Fruit fly (Drosophila melanogaster): ENCODE results near the gene Art6.
A peak's percentile ranks its signal among the peaks of the same experiment; 100 is the strongest.

Art6 gene

DNA sequence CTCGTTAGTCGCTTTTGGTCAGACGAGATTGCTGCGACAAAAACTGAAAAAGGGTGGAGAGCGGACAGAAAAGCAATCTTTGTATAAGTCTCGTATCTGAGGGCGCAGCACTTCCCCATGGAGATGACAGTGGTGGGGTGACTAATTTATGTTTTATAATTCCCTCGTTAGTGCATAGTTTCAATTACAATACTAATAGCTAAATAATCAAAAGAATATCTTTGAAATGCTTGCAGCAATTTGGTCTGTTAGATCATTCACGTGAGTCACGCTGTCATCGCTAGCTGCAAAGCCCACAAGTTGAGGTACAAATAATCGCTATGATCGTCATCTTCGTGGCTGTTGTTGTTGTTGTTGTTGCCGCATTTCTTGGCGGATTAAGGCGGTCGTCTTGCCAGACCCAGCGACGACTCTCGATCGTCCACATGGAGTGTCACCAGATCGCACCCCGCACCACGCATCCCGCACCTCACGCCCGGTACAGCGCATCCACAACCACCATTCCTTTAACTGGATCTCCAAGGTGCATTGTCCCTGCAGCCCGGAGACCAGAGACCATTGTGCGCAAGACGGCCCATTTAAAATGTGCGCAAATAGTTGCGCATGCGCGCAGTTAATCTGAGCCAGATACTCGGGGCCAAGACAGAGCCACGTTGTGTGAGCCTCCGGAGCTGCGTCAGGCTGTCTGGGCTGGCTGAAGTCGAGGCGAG, 23.7 kb downstream of the Art6 start:
- peak; percentile 90 for TF ChIP-seq zfh1 (GFP tag; IDR thresholded peaks at IDR 0.05)
- TF ChIP-seq Med (GFP tag) = peak; percentile 78
- TF ChIP-seq CG14860 (GFP tag; IDR thresholded peaks at IDR 0.05; ENCODE audit: partially characterized antibody) = peak; percentile 45; the same call in 1 of the 3 replicates
- peak; percentile 47; the same call in 1 of the 2 replicates for TF ChIP-seq sisA (GFP tag; IDR thresholded peaks at IDR 0.05)
- no peak for TF ChIP-seq sc (optimal IDR thresholded peaks at IDR 0.05)
- TF ChIP-seq sc (GFP tag; optimal IDR thresholded peaks at IDR 0.05) = no peak
- peak; percentile 75 for TF ChIP-seq Xrp1 (GFP tag; IDR thresholded peaks at IDR 0.05)
- TF ChIP-seq lbe (GFP tag; optimal IDR thresholded peaks at IDR 0.05) = peak; percentile 66
- TF ChIP-seq Dip3 (GFP tag; optimal IDR thresholded peaks at IDR 0.05) = no peak
- TF ChIP-seq run (tag; optimal IDR thresholded peaks at IDR 0.05) = no peak
- TF ChIP-seq nmo (GFP tag; optimal IDR thresholded peaks at IDR 0.05) = peak; percentile 20
- 0 out of 2 replicates have a peak, but pooled peaks have one; percentile 21 for TF ChIP-seq Bgb (GFP tag; IDR thresholded peaks at IDR 0.05; ENCODE audit: partially characterized antibody)
- TF ChIP-seq NK7.1 (GFP tag; optimal IDR thresholded peaks at IDR 0.05) = no peak
- TF ChIP-seq crp (GFP tag; optimal IDR thresholded peaks at IDR 0.05) = no peak
- peak; percentile 25 for TF ChIP-seq phol (tag; optimal IDR thresholded peaks at IDR 0.05)
- peak; percentile 36 for TF ChIP-seq D19A (tag; optimal IDR thresholded peaks at IDR 0.05)
- TF ChIP-seq CG8924 (tag; optimal IDR thresholded peaks at IDR 0.05) = peak; percentile 26
- TF ChIP-seq stwl (tag; optimal IDR thresholded peaks at IDR 0.05) = no peak
- no peak for TF ChIP-seq CkIIα-i1 (GFP tag; IDR thresholded peaks at IDR 0.05)
- no peak for TF ChIP-seq chinmo (GFP tag; IDR thresholded peaks at IDR 0.05; ENCODE audit: partially characterized antibody)
- TF ChIP-seq CG2129 (GFP tag; IDR thresholded peaks at IDR 0.05; ENCODE audit: partially characterized antibody) = 0 out of 2 replicates have a peak, but pooled peaks have one; percentile 19
- TF ChIP-seq HLH3B (GFP tag; IDR thresholded peaks at IDR 0.05) = peak; percentile 60
- peak; percentile 36; the same call in 1 of the 2 replicates for TF ChIP-seq E2f1 (GFP tag; IDR thresholded peaks at IDR 0.05)
- no peak for TF ChIP-seq CG10959 (GFP tag; IDR thresholded peaks at IDR 0.05)
- TF ChIP-seq sens-2 (GFP tag; IDR thresholded peaks at IDR 0.05) = 0 out of 2 replicates have a peak, but pooled peaks have one; percentile 20
- peak; percentile 77 for TF ChIP-seq nom (GFP tag; optimal IDR thresholded peaks at IDR 0.05)
- no peak for TF ChIP-seq tup (GFP tag; optimal IDR thresholded peaks at IDR 0.05)
- peak; percentile 1 for TF ChIP-seq CG12071 (GFP tag; optimal IDR thresholded peaks at IDR 0.05)
- TF ChIP-seq CG18262 (tag; optimal IDR thresholded peaks at IDR 0.05) = peak; percentile 49
- TF ChIP-seq ATbp (GFP tag; optimal IDR thresholded peaks at IDR 0.05) = peak; percentile 16
- TF ChIP-seq CG3838 (GFP tag; optimal IDR thresholded peaks at IDR 0.05) = no peak
- TF ChIP-seq sim (GFP tag; IDR thresholded peaks at IDR 0.05) = peak; percentile 55; the same call in 1 of the 2 replicates
- TF ChIP-seq CG32772 (GFP tag; IDR thresholded peaks at IDR 0.05) = peak; percentile 45; the same call in 1 of the 2 replicates
- no peak for TF ChIP-seq so (GFP tag; IDR thresholded peaks at IDR 0.05)
- no peak for TF ChIP-seq hb (GFP tag; IDR thresholded peaks at IDR 0.05; ENCODE audit: partially characterized antibody)
- TF ChIP-seq CG6683 (GFP tag; optimal IDR thresholded peaks at IDR 0.05) = no peak
- TF ChIP-seq CG12942 (GFP tag; optimal IDR thresholded peaks at IDR 0.05) = no peak
- TF ChIP-seq Ptx1 (GFP tag; IDR thresholded peaks at IDR 0.05) = 0 out of 2 replicates have a peak, but pooled peaks have one; percentile 21
- TF ChIP-seq dmrt99B (tag; optimal IDR thresholded peaks at IDR 0.05) = peak; percentile 37
- TF ChIP-seq vnd (GFP tag; IDR thresholded peaks at IDR 0.05; ENCODE audit: partially characterized antibody) = 0 out of 3 replicates have a peak, but pooled peaks have one; percentile 46
- TF ChIP-seq Lim3 (GFP tag; IDR thresholded peaks at IDR 0.05) = no peak
- 0 out of 3 replicates have a peak, but pooled peaks have one; percentile 11 for TF ChIP-seq CG3726 (GFP tag; IDR thresholded peaks at IDR 0.05)
- no peak for TF ChIP-seq slou (GFP tag; optimal IDR thresholded peaks at IDR 0.05)
- TF ChIP-seq CG7271 (tag; optimal IDR thresholded peaks at IDR 0.05) = no peak
- TF ChIP-seq ssp (GFP tag; IDR thresholded peaks at IDR 0.05) = 0 out of 2 replicates have a peak, but pooled peaks have one; percentile 14
- peak; percentile 59; the same call in 2 of the 3 replicates for TF ChIP-seq CG6791 (GFP tag; IDR thresholded peaks at IDR 0.05; ENCODE audit: partially characterized antibody)
- TF ChIP-seq Drgx (GFP tag; IDR thresholded peaks at IDR 0.05) = peak; percentile 69
- peak; percentile 47 for TF ChIP-seq ttk (GFP tag; IDR thresholded peaks at IDR 0.05)
